Fruit fly (Drosophila melanogaster): Measurements from ENCODE around the gene RpL32.

RpL32 gene

DNA sequence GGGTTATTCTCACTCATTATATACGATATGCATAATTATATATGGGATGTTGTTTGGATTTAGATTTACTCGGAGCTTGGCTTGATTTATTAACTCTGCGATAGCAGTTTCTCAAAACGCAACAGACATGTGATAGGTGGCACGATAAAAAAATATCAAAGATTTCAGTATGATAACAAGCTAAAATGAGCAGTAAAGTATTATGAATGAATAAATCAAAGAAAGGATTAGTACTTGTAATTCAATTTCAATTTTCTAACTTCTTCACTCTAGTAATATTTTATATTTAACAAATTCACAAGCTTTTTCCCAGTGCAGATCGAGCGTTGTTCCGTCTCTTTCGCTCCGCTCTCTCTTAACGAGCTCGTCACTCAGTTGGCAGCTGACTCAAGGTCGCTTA is 38.2 kb upstream of the RpL32 start:
- TF ChIP-seq CG7045 (GFP tag; optimal IDR thresholded peaks at IDR 0.05) (peak; percentile 56), pad (GFP tag; optimal IDR thresholded peaks at IDR 0.05) (no peak), toe (GFP tag; optimal IDR thresholded peaks at IDR 0.05) (peak; percentile 20), cnc (optimal IDR thresholded peaks at IDR 0.05) (no peak), Clk (GFP tag; optimal IDR thresholded peaks at IDR 0.05) (no peak), CG12768 (GFP tag; optimal IDR thresholded peaks at IDR 0.05) (no peak), bab1 (GFP tag; optimal IDR thresholded peaks at IDR 0.05) (no peak), tj (GFP tag; optimal IDR thresholded peaks at IDR 0.05) (no peak), kay (GFP tag; ENCODE audit: borderline replicate concordance) (peak; percentile 64), CG11617 (GFP tag; optimal IDR thresholded peaks at IDR 0.05) (peak; percentile 32), CG1620 (GFP tag; optimal IDR thresholded peaks at IDR 0.05) (no peak), cic (GFP tag; optimal IDR thresholded peaks at IDR 0.05) (peak; percentile 18), Hr96 (GFP tag; optimal IDR thresholded peaks at IDR 0.05) (no peak), CG5204 (GFP tag; optimal IDR thresholded peaks at IDR 0.05) (peak; percentile 66), CG7101 (tag; optimal IDR thresholded peaks at IDR 0.05) (peak; percentile 35), Mnt (GFP tag; optimal IDR thresholded peaks at IDR 0.05) (no peak), CG14711 (tag; optimal IDR thresholded peaks at IDR 0.05) (no peak)

DNA sequence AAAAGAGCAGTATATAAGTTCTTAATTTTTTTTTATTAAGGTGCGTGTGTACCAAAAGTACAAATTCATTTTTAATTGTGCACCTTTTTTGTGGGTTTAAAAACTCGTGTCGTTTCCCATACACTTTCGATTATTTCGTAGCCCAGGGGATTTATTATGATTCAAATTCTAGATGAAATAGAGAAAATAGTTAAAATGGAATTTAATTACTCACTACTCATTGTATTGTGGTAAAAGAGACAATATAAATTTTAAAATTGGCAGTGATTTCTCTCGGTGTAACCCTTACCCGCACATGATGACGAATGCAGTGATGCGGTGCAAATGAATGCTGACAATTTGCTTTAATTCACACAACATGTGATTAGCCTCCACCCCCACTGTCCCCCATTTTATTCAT is 37.3 kb upstream of the RpL32 start:
- TF ChIP-seq CG14711 (tag; optimal IDR thresholded peaks at IDR 0.05): peak; percentile 12
- TF ChIP-seq CG11617 (GFP tag; optimal IDR thresholded peaks at IDR 0.05): no peak
- TF ChIP-seq CG7045 (GFP tag; optimal IDR thresholded peaks at IDR 0.05): peak; percentile 3
- no peak for TF ChIP-seq Crg-1 (GFP tag; optimal IDR thresholded peaks at IDR 0.05)
- TF ChIP-seq Mnt (GFP tag; optimal IDR thresholded peaks at IDR 0.05): no peak
- no peak for TF ChIP-seq tj (GFP tag; optimal IDR thresholded peaks at IDR 0.05)
- TF ChIP-seq CG5204 (GFP tag; optimal IDR thresholded peaks at IDR 0.05): peak; percentile 20
- TF ChIP-seq Hr96 (GFP tag; optimal IDR thresholded peaks at IDR 0.05): no peak

DNA sequence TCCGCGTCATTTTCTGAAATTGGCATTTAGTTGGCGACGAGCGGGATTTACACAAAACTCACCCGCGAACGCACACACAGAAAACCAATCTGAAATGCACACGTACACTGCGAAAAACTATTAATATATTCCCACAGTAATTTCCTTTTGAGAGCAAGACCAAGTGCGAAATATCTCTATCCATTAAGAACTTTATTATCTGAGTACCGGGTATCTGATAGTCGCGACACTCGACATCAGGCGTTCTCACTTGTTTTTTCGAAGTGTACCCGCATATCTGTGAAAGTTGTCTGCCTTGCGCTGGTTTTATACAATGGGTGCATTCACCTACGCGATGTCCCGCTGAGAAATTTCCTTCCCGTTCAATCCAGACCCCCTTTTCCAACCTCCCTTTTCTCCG is 30.1 kb upstream of the RpL32 start:
- TF ChIP-seq CG33017 (tag; optimal IDR thresholded peaks at IDR 0.05) (no peak), Mnt (GFP tag; optimal IDR thresholded peaks at IDR 0.05) (no peak), CG7101 (tag; optimal IDR thresholded peaks at IDR 0.05) (no peak), toe (GFP tag; optimal IDR thresholded peaks at IDR 0.05) (no peak), cic (GFP tag; optimal IDR thresholded peaks at IDR 0.05) (no peak), CG5204 (GFP tag; optimal IDR thresholded peaks at IDR 0.05) (no peak), cnc (optimal IDR thresholded peaks at IDR 0.05) (no peak), CG14711 (tag; optimal IDR thresholded peaks at IDR 0.05) (no peak)

DNA sequence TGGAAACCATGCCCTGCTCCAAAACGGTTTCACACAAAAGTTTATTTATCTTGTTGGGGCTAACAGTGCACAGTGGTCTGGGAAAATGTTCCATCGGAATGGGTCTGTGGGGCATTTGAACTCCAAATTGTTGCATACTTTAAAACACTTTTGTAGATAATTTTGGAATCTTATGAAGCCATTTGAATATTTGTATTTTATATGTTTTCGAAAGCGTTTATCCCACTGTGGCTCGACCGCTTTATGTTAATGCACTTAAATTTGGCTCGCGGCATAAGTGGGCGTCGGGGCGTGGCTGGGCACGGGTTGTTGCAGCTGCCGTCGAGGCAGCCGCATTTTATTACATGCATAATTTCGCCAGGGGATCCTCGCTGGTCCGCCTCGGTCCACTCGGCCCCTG is 25.9 kb upstream of the RpL32 start:
- TF ChIP-seq Clk (GFP tag; optimal IDR thresholded peaks at IDR 0.05) (no peak), CG7045 (GFP tag; optimal IDR thresholded peaks at IDR 0.05) (no peak), CG12768 (GFP tag; optimal IDR thresholded peaks at IDR 0.05) (no peak), CG11617 (GFP tag; optimal IDR thresholded peaks at IDR 0.05) (no peak), tj (GFP tag; optimal IDR thresholded peaks at IDR 0.05) (no peak), kay (GFP tag; ENCODE audit: borderline replicate concordance) (no peak)

DNA sequence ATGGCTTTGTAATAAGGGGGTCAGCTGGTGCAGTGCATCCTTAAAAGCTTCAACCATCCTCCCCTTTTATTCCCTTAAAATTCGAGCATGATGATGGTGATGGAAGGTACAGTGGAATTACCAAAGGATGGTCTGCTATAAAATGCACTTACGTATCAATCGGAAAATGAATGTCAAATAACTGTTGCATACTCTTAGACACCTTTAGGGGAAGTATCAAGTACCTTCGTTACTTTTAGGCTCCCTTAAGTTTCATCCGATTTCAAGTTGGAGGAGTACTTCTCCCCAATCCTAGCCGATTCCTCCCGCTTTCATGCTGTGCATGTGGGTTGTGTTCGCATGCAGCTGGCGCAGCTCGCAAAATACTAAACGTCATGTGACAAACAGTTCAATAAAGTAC is 24.2 kb upstream of the RpL32 start:
- TF ChIP-seq tj (GFP tag; optimal IDR thresholded peaks at IDR 0.05): no peak
- TF ChIP-seq bab1 (GFP tag; optimal IDR thresholded peaks at IDR 0.05): no peak
- no peak for TF ChIP-seq cic (GFP tag; optimal IDR thresholded peaks at IDR 0.05)

DNA sequence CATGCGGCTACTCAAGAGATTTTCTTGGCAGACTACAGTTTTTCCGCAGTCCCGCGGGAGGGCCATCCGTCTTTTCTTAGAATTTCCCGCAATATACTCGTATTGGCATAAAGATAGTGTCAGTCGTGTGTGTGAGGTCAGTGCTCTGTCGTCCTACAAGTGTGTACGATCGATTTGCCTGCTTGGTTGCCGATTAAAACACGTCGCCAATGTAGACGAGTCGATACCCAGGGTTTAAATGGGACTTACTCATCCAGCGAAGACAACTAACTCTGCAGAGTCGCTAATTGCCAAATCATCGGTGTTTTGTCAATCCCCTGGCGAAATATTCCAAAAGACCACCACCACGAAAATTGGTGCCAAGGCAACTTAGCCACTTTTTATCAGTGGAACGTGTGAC is 20.0 kb upstream of the RpL32 start:
- TF ChIP-seq Hr96 (GFP tag; optimal IDR thresholded peaks at IDR 0.05) (no peak), tj (GFP tag; optimal IDR thresholded peaks at IDR 0.05) (no peak), bab1 (GFP tag; optimal IDR thresholded peaks at IDR 0.05) (no peak), CG14711 (tag; optimal IDR thresholded peaks at IDR 0.05) (no peak), CG7045 (GFP tag; optimal IDR thresholded peaks at IDR 0.05) (no peak), CG33017 (tag; optimal IDR thresholded peaks at IDR 0.05) (no peak), ovo (GFP tag; optimal IDR thresholded peaks at IDR 0.05) (no peak)

DNA sequence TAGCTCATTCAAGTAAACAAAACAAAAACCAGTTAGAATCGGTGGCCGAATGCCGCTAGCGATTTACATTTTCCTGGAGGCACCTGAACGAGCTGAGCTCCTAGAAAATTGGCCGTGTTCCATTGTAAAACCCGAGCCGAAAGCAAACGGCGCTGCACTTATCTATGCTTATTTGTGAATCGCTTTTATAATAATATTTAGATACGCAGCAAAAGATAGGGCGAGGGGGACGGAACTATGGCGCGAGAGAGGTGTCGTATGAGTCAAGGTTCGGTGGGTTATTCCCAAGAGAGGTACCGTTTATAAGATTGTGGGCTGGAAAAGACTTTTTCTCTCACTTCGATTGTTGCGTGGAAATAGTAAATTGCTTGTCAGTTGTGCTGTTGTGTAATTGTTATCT is 17.7 kb upstream of the RpL32 start:
- no peak for TF ChIP-seq CG7101 (tag; optimal IDR thresholded peaks at IDR 0.05)
- no peak for TF ChIP-seq cic (GFP tag; optimal IDR thresholded peaks at IDR 0.05)
- no peak for TF ChIP-seq toe (GFP tag; optimal IDR thresholded peaks at IDR 0.05)
- TF ChIP-seq Crg-1 (GFP tag; optimal IDR thresholded peaks at IDR 0.05): no peak
- no peak for TF ChIP-seq pad (GFP tag; optimal IDR thresholded peaks at IDR 0.05)
- TF ChIP-seq kay (GFP tag; ENCODE audit: borderline replicate concordance): no peak
- no peak for TF ChIP-seq bab1 (GFP tag; optimal IDR thresholded peaks at IDR 0.05)
- TF ChIP-seq CG12768 (GFP tag; optimal IDR thresholded peaks at IDR 0.05): no peak
- no peak for TF ChIP-seq ovo (GFP tag; optimal IDR thresholded peaks at IDR 0.05)

DNA sequence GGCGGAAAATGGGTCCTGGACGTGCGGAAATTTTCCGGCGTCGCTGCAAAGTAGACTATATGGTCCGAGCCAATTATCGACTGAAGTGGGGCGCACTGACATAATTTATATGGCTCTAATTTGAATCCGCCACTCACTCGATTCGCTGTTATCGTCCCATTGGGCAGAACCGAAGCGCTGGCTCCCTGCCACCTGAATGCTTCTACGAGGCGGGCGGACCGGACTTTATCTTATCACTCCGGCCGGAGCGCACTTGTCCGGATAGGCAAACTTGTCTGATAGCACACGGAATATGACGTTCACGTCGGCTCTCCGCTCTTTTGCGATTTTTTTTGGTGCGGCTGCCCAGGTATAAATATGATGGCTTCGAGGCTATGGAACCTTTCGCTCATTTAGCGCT is 16.6 kb upstream of the RpL32 start:
- TF ChIP-seq CG12768 (GFP tag; optimal IDR thresholded peaks at IDR 0.05) (no peak), pad (GFP tag; optimal IDR thresholded peaks at IDR 0.05) (no peak), CG5204 (GFP tag; optimal IDR thresholded peaks at IDR 0.05) (no peak), CG11617 (GFP tag; optimal IDR thresholded peaks at IDR 0.05) (no peak), Clk (GFP tag; optimal IDR thresholded peaks at IDR 0.05) (no peak), tj (GFP tag; optimal IDR thresholded peaks at IDR 0.05) (no peak), Hr96 (GFP tag; optimal IDR thresholded peaks at IDR 0.05) (no peak), CG7045 (GFP tag; optimal IDR thresholded peaks at IDR 0.05) (no peak), kay (GFP tag; ENCODE audit: borderline replicate concordance) (no peak), CG7101 (tag; optimal IDR thresholded peaks at IDR 0.05) (no peak), CG1620 (GFP tag; optimal IDR thresholded peaks at IDR 0.05) (no peak), CG14711 (tag; optimal IDR thresholded peaks at IDR 0.05) (no peak), Mnt (GFP tag; optimal IDR thresholded peaks at IDR 0.05) (no peak), bab1 (GFP tag; optimal IDR thresholded peaks at IDR 0.05) (no peak), toe (GFP tag; optimal IDR thresholded peaks at IDR 0.05) (no peak), cnc (optimal IDR thresholded peaks at IDR 0.05) (no peak), cic (GFP tag; optimal IDR thresholded peaks at IDR 0.05) (no peak), CG33017 (tag; optimal IDR thresholded peaks at IDR 0.05) (no peak)

All from whole organism, adult.